Fruit fly (Drosophila melanogaster) whole organism, embryonic: ENCODE measurements around the gene CG43321.

Experiments used
- Adf1 ChIP-seq: fragments of 200-800 bp; sonication (Bioruptor generic); IDR thresholded peaks from 2 replicates; pipeline ENCODE4 v1.3.6; 2022; ENCODE audit warnings: missing biosample characterization, missing genetic modification characterization
- CG10321 ChIP-seq: fragments of 200-800 bp; sonication (Bioruptor generic); IDR thresholded peaks from 2 replicates; pipeline ENCODE4 v1.3.6; 2022; ENCODE audit warnings: missing biosample characterization, missing genetic modification characterization
- CG10654 ChIP-seq: fragments of 200-800 bp; sonication (Bioruptor generic); optimal IDR thresholded peaks from 2 replicates; lab custom pipeline; 2016; ENCODE audit warnings: missing biosample characterization, missing genetic modification characterization
- CG11695 ChIP-seq: fragments of 200-800 bp; sonication (Bioruptor generic); IDR thresholded peaks from 3 replicates; pipeline ENCODE4 v1.3.6; 2022; ENCODE audit warnings: missing biosample characterization, missing genetic modification characterization
- CG13775 ChIP-seq: fragments of 200-800 bp; sonication (Bioruptor generic); optimal IDR thresholded peaks from 3 replicates; lab custom pipeline; 2017; ENCODE audit warnings: missing biosample characterization, mild to moderate bottlenecking, missing genetic modification characterization
- CG14710 ChIP-seq: fragments of 200-800 bp; sonication (Bioruptor generic); optimal IDR thresholded peaks from 3 replicates; lab custom pipeline; 2019; ENCODE audit warnings: missing biosample characterization, mild to moderate bottlenecking, missing genetic modification characterization, moderate library complexity
- CG15269 ChIP-seq: fragments of 200-800 bp; sonication (Bioruptor generic); optimal IDR thresholded peaks from 2 replicates; lab custom pipeline; 2018; ENCODE audit warnings: missing biosample characterization, mild to moderate bottlenecking, missing genetic modification characterization, moderate library complexity
- CG1529 ChIP-seq: fragments of 200-800 bp; sonication (Bioruptor generic); optimal IDR thresholded peaks from 3 replicates; lab custom pipeline; 2018; ENCODE audit warnings: missing biosample characterization, missing genetic modification characterization
- CG15514 ChIP-seq: fragments of 200-800 bp; sonication (Bioruptor generic); optimal IDR thresholded peaks from 3 replicates; lab custom pipeline; 2017; ENCODE audit warnings: missing biosample characterization, missing genetic modification characterization, mild to moderate bottlenecking, moderate library complexity, missing genetic modification reagents
- CG17829 ChIP-seq: fragments of 200-800 bp; optimal IDR thresholded peaks from 2 replicates; lab custom pipeline; 2019; ENCODE audit warnings: missing biosample characterization, mild to moderate bottlenecking, missing genetic modification characterization, moderate library complexity
- CG2116 ChIP-seq: fragments of 200-800 bp; sonication (Bioruptor generic); optimal IDR thresholded peaks from 3 replicates; lab custom pipeline; 2018; ENCODE audit warnings: missing biosample characterization, mild to moderate bottlenecking, missing genetic modification characterization
- CG2120 ChIP-seq: fragments of 200-800 bp; sonication (Bioruptor generic); optimal IDR thresholded peaks from 3 replicates; lab custom pipeline; 2016; ENCODE audit warnings: missing biosample characterization, missing genetic modification characterization
- CG2129 ChIP-seq: fragments of 200-800 bp; sonication (Bioruptor generic); IDR thresholded peaks from 2 replicates; pipeline ENCODE4 v1.3.6; 2022; ENCODE audit warnings: missing biosample characterization, missing genetic modification characterization; ENCODE audit not compliant: partially characterized antibody
- CG32532 ChIP-seq: fragments of 200-800 bp; sonication (Bioruptor generic); IDR thresholded peaks from 2 replicates; pipeline ENCODE4 v1.3.6; 2022; ENCODE audit warnings: missing biosample characterization, missing genetic modification characterization
- CG4328 ChIP-seq: fragments of 200-800 bp; sonication (Bioruptor generic); optimal IDR thresholded peaks from 3 replicates; lab custom pipeline; 2017; ENCODE audit warnings: missing biosample characterization, missing genetic modification reagents, missing genetic modification characterization
- CG4424 ChIP-seq: fragments of 200-800 bp; sonication (Bioruptor generic); optimal IDR thresholded peaks from 3 replicates; lab custom pipeline; 2016; ENCODE audit warnings: missing biosample characterization, missing genetic modification characterization
- CG6254 ChIP-seq: fragments of 200-800 bp; sonication (Bioruptor generic); optimal IDR thresholded peaks from 3 replicates; lab custom pipeline; 2017; ENCODE audit warnings: mild to moderate bottlenecking, missing biosample characterization, missing genetic modification reagents, missing genetic modification characterization
- CG7745 ChIP-seq: fragments of 200-800 bp; sonication (Bioruptor generic); optimal IDR thresholded peaks from 2 replicates; lab custom pipeline; 2018; ENCODE audit warnings: missing biosample characterization, mild to moderate bottlenecking, missing genetic modification characterization, moderate library complexity
- CG7987 ChIP-seq: fragments of 200-800 bp; sonication (Bioruptor generic); optimal IDR thresholded peaks from 2 replicates; lab custom pipeline; 2018; ENCODE audit warnings: missing biosample characterization, mild to moderate bottlenecking, missing genetic modification characterization, moderate library complexity
- CG9609 ChIP-seq: fragments of 200-800 bp; sonication (Bioruptor generic); optimal IDR thresholded peaks from 3 replicates; lab custom pipeline; 2016; ENCODE audit warnings: missing biosample characterization, missing genetic modification characterization
- CG9817 ChIP-seq: fragments of 200-800 bp; sonication (Bioruptor generic); optimal IDR thresholded peaks from 2 replicates; lab custom pipeline; 2018; ENCODE audit warnings: missing biosample characterization, mild to moderate bottlenecking, missing genetic modification characterization, moderate library complexity
- CG9932 ChIP-seq: fragments of 200-800 bp; sonication (Bioruptor generic); IDR thresholded peaks from 2 replicates; pipeline ENCODE4 v1.3.6; 2022; ENCODE audit warnings: missing biosample characterization, missing genetic modification characterization
- CrebB ChIP-seq: fragments of 200-800 bp; sonication (Bioruptor generic); optimal IDR thresholded peaks from 3 replicates; lab custom pipeline; 2018; ENCODE audit warnings: missing biosample characterization, mild to moderate bottlenecking, missing genetic modification characterization
- Dek ChIP-seq: fragments of 200-800 bp; sonication (Bioruptor generic); optimal IDR thresholded peaks from 3 replicates; lab custom pipeline; 2019; ENCODE audit warnings: missing biosample characterization, mild to moderate bottlenecking, missing genetic modification characterization, moderate library complexity
- Doc2 ChIP-seq: fragments of 200-800 bp; sonication (Bioruptor generic); IDR thresholded peaks from 2 replicates; pipeline ENCODE4 v1.3.6; 2022; ENCODE audit warnings: missing biosample characterization, missing genetic modification characterization
- Dref ChIP-seq: fragments of 200-800 bp; sonication (Bioruptor generic); IDR thresholded peaks from 2 replicates; pipeline ENCODE4 v1.3.6; 2022; ENCODE audit warnings: missing biosample characterization, missing genetic modification characterization
- Eip74EF ChIP-seq, 2 experiments: fragments of 200-800 bp in 1 of 2; fragments of >200 bp in 1 of 2; sonication (Bioruptor generic) in 1 of 2; optimal IDR thresholded peaks; 2 replicates each; lab custom pipeline; 2017 to 2019; ENCODE audit warnings: missing biosample characterization in 2 of 2, missing genetic modification characterization in 2 of 2, mild to moderate bottlenecking in 1 of 2, moderate library complexity in 1 of 2
- Jarid2 ChIP-seq: fragments of 200-800 bp; sonication (Bioruptor generic); optimal IDR thresholded peaks from 3 replicates; lab custom pipeline; 2017; ENCODE audit warnings: mild to moderate bottlenecking, missing biosample characterization, missing genetic modification reagents, missing genetic modification characterization
- Lhr ChIP-seq: fragments of 200-800 bp; sonication (Bioruptor generic); optimal IDR thresholded peaks from 3 replicates; lab custom pipeline; 2017; ENCODE audit warnings: mild to moderate bottlenecking, missing biosample characterization, missing genetic modification reagents, missing genetic modification characterization
- Mad ChIP-seq: fragments of 200-800 bp; sonication (Bioruptor generic); optimal IDR thresholded peaks from 2 replicates; lab custom pipeline; 2016; ENCODE audit warnings: missing biosample characterization, missing genetic modification characterization
- Max ChIP-seq: fragments of 200-800 bp; sonication (Bioruptor generic); optimal IDR thresholded peaks from 2 replicates; lab custom pipeline; 2016; ENCODE audit warnings: missing biosample characterization, mild to moderate bottlenecking, missing genetic modification characterization
- Meics ChIP-seq: fragments of 200-800 bp; sonication (Bioruptor generic); optimal IDR thresholded peaks from 2 replicates; lab custom pipeline; 2017; ENCODE audit warnings: missing biosample characterization, mild to moderate bottlenecking, missing genetic modification characterization
- NFAT ChIP-seq: fragments of 200-800 bp; sonication (Bioruptor generic); IDR thresholded peaks from 2 replicates; pipeline ENCODE4 v1.3.6; 2022; ENCODE audit warnings: missing biosample characterization, missing genetic modification characterization
- Opbp ChIP-seq: fragments of 200-800 bp; sonication (Bioruptor generic); IDR thresholded peaks from 3 replicates; pipeline ENCODE4 v1.3.6; 2022; ENCODE audit warnings: missing biosample characterization, missing genetic modification characterization; ENCODE audit not compliant: partially characterized antibody
- az2 ChIP-seq: fragments of 200-800 bp; sonication (Bioruptor generic); optimal IDR thresholded peaks from 3 replicates; lab custom pipeline; 2016; ENCODE audit warnings: missing biosample characterization, missing genetic modification characterization
- br ChIP-seq: fragments of >200 bp; optimal IDR thresholded peaks from 2 replicates; lab custom pipeline; 2017
- corto ChIP-seq: fragments of 200-800 bp; sonication (Bioruptor generic); optimal IDR thresholded peaks from 2 replicates; lab custom pipeline; 2016; ENCODE audit warnings: missing biosample characterization, mild to moderate bottlenecking, missing genetic modification characterization, moderate library complexity
- da ChIP-seq: fragments of 200-800 bp; sonication (Bioruptor generic); optimal IDR thresholded peaks from 2 replicates; lab custom pipeline; 2016; ENCODE audit warnings: missing biosample characterization, missing genetic modification characterization
- emc ChIP-seq: fragments of 200-800 bp; sonication (Bioruptor generic); optimal IDR thresholded peaks from 2 replicates; lab custom pipeline; 2016; ENCODE audit warnings: missing biosample characterization, missing genetic modification characterization
- en ChIP-seq: fragments of 200-800 bp; sonication (Bioruptor generic); optimal IDR thresholded peaks from 2 replicates; lab custom pipeline; 2016; ENCODE audit warnings: missing biosample characterization, missing genetic modification characterization
- ftz-f1 ChIP-seq: fragments of 200-800 bp; sonication (Bioruptor generic); optimal IDR thresholded peaks from 2 replicates; lab custom pipeline; 2016; ENCODE audit warnings: missing biosample characterization, missing genetic modification characterization
- gfzf ChIP-seq: fragments of 200-800 bp; sonication (Bioruptor generic); optimal IDR thresholded peaks from 2 replicates; lab custom pipeline; 2016; ENCODE audit warnings: missing biosample characterization, mild to moderate bottlenecking, missing genetic modification characterization, moderate library complexity
- gsb ChIP-seq: fragments of 200-800 bp; sonication (Bioruptor generic); IDR thresholded peaks from 2 replicates; pipeline ENCODE4 v1.3.6; 2022; ENCODE audit warnings: missing biosample characterization, missing genetic modification characterization
- h ChIP-seq: fragments of >200 bp; optimal IDR thresholded peaks from 2 replicates; lab custom pipeline; 2017
- jigr1 ChIP-seq: fragments of 200-800 bp; sonication (Bioruptor generic); IDR thresholded peaks from 3 replicates; pipeline ENCODE4 v1.3.6; 2022; ENCODE audit warnings: missing biosample characterization, missing genetic modification characterization
- luna ChIP-seq: fragments of 200-800 bp; sonication (Bioruptor generic); optimal IDR thresholded peaks from 2 replicates; lab custom pipeline; 2016; ENCODE audit warnings: missing biosample characterization, missing genetic modification characterization
- mam ChIP-seq: fragments of 200-800 bp; sonication (Bioruptor generic); optimal IDR thresholded peaks from 3 replicates; lab custom pipeline; 2016; ENCODE audit warnings: missing biosample characterization, missing genetic modification characterization
- shn ChIP-seq: fragments of 200-800 bp; sonication (Bioruptor generic); optimal IDR thresholded peaks from 3 replicates; lab custom pipeline; 2016; ENCODE audit warnings: missing biosample characterization, missing genetic modification characterization
- stc ChIP-seq: fragments of 200-800 bp; sonication (Bioruptor generic); IDR thresholded peaks from 2 replicates; pipeline ENCODE4 v1.3.6; 2022; ENCODE audit warnings: missing biosample characterization, missing genetic modification characterization
- zen2 ChIP-seq: fragments of 200-800 bp; sonication (Bioruptor generic); IDR thresholded peaks from 3 replicates; pipeline ENCODE4 v1.3.6; 2022; ENCODE audit warnings: missing biosample characterization, missing genetic modification characterization; ENCODE audit not compliant: partially characterized antibody

CG43321 gene

dm6 chr2L:7009807-7010470 lies 2.1 kb upstream of the CG43321 start, which contains the start of gene uif (continued):
- no peak for TF ChIP-seq az2 (GFP tag; lab: Kevin White, UChicago)
- TF ChIP-seq jigr1: no peak
- no peak for TF ChIP-seq CG17829 (tag; lab: Kevin White, UChicago)
- no peak; the same call in 1 of the 2 replicates for TF ChIP-seq Adf1 (GFP tag; lab: Robert Waterston, UW)
- no peak for TF ChIP-seq Doc2 (GFP tag; lab: Robert Waterston, UW)
- no peak for TF ChIP-seq CG2116 (GFP tag; lab: Kevin White, UChicago)
- TF ChIP-seq Jarid2: peak; percentile 77
- TF ChIP-seq luna: no peak
- no peak for TF ChIP-seq Eip74EF (GFP tag; optimal IDR thresholded peaks at IDR 0.05; lab: Kevin White, UChicago)
- TF ChIP-seq emc (GFP tag; lab: Kevin White, UChicago): no peak
- TF ChIP-seq CG9817: no peak
- TF ChIP-seq Opbp (GFP tag; lab: Robert Waterston, UW): no peak
- TF ChIP-seq Mad: no peak
- TF ChIP-seq CG10321 (GFP tag; lab: Robert Waterston, UW): no peak
- no peak for TF ChIP-seq gsb (GFP tag; lab: Robert Waterston, UW)
- no peak for TF ChIP-seq shn
- TF ChIP-seq CG1529: no peak
- no peak for TF ChIP-seq CG6254 (GFP tag; lab: Kevin White, UChicago)
- no peak for TF ChIP-seq Max
- TF ChIP-seq Dek (tag; lab: Kevin White, UChicago): no peak
- TF ChIP-seq br (lab: Kevin White, UChicago): no peak
- no peak for TF ChIP-seq en (GFP tag; lab: Kevin White, UChicago)
- no peak for TF ChIP-seq CG10654 (GFP tag; lab: Kevin White, UChicago)
- no peak for TF ChIP-seq CG15269 (tag; lab: Kevin White, UChicago)
- TF ChIP-seq CG14710 (tag; lab: Kevin White, UChicago): no peak
- no peak for TF ChIP-seq gfzf (GFP tag; lab: Kevin White, UChicago)
- no peak for TF ChIP-seq CG7745 (tag; lab: Kevin White, UChicago)
- no peak for TF ChIP-seq ftz-f1 (GFP tag; lab: Kevin White, UChicago)
- TF ChIP-seq da: no peak
- TF ChIP-seq NFAT (GFP tag; lab: Robert Waterston, UW): no peak
- TF ChIP-seq CG2120 (GFP tag; lab: Kevin White, UChicago): no peak
- no peak for TF ChIP-seq CG2129 (GFP tag; lab: Robert Waterston, UW)
- TF ChIP-seq CrebB (tag; lab: Kevin White, UChicago): no peak
- TF ChIP-seq CG7987 (GFP tag; lab: Kevin White, UChicago): no peak
- no peak for TF ChIP-seq CG4328 (GFP tag; lab: Kevin White, UChicago)
- no peak for TF ChIP-seq mam (GFP tag; lab: Kevin White, UChicago)
- no peak for TF ChIP-seq Meics (GFP tag; lab: Kevin White, UChicago)
- TF ChIP-seq CG4424 (GFP tag; lab: Kevin White, UChicago): no peak
- no peak for TF ChIP-seq CG11695
- TF ChIP-seq CG9932 (GFP tag; lab: Robert Waterston, UW): no peak
- TF ChIP-seq CG9609 (GFP tag; lab: Kevin White, UChicago): no peak
- no peak for TF ChIP-seq Dref
- no peak for TF ChIP-seq stc (GFP tag; lab: Robert Waterston, UW)
- no peak for TF ChIP-seq Lhr (GFP tag; lab: Kevin White, UChicago)
- TF ChIP-seq h: no peak
- 0 out of 3 replicates have a peak, but pooled peaks have one; percentile 12 for TF ChIP-seq zen2 (GFP tag; lab: Robert Waterston, UW)
- no peak for TF ChIP-seq CG13775 (GFP tag; lab: Kevin White, UChicago)
- TF ChIP-seq corto (GFP tag; lab: Kevin White, UChicago): no peak
- TF ChIP-seq CG32532 (GFP tag; lab: Robert Waterston, UW): no peak
- no peak for TF ChIP-seq CG15514
